Worm (Caenorhabditis elegans): Measurements from ENCODE around the gene F46E10.3.

ce11 chrV:6514887-6515324 is 3.2 kb upstream of the F46E10.3 start, which contains the start of gene dpy-11:
- TF ChIP-seq lin-11 (tag; optimal IDR thresholded peaks at IDR 0.05) (no peak), ahr-1 (tag; optimal IDR thresholded peaks at IDR 0.05) (no peak), unc-55 (GFP tag; optimal IDR thresholded peaks at IDR 0.05) (no peak), ceh-2 (tag; optimal IDR thresholded peaks at IDR 0.05) (no peak)
